Fruit fly (Drosophila melanogaster): Measurements from ENCODE around the gene bam.
A peak's percentile ranks its signal among the peaks of the same experiment; 100 is the strongest.

The bam gene

dm6 chr3R:25221203-25221807 lies 23.6 kb downstream of the bam start, which contains the start of gene Alg9 (continued):
- peak; percentile 2 for TF ChIP-seq CG17186 (GFP tag; optimal IDR thresholded peaks at IDR 0.05)
- peak; percentile 23 for TF ChIP-seq nmo (GFP tag; optimal IDR thresholded peaks at IDR 0.05)
- peak; percentile 88 for TF ChIP-seq Sry-δ (GFP tag; optimal IDR thresholded peaks at IDR 0.05)
- no peak for TF ChIP-seq CG1832 (GFP tag; optimal IDR thresholded peaks at IDR 0.05)
- TF ChIP-seq Med (GFP tag), result peak; percentile 88
- TF ChIP-seq tup (GFP tag; optimal IDR thresholded peaks at IDR 0.05), result no peak
- TF ChIP-seq gfzf (GFP tag; optimal IDR thresholded peaks at IDR 0.05), result peak; percentile 42
- TF ChIP-seq hbn (GFP tag; IDR thresholded peaks at IDR 0.05; ENCODE audit: partially characterized antibody), result peak; percentile 86
- peak; percentile 94 for TF ChIP-seq CG34224 (GFP tag; IDR thresholded peaks at IDR 0.05; ENCODE audit: partially characterized antibody)
- peak; percentile 95 for TF ChIP-seq HLH4C (GFP tag; IDR thresholded peaks at IDR 0.05; ENCODE audit: partially characterized antibody)
- peak; percentile 94 for TF ChIP-seq Dref (GFP tag; IDR thresholded peaks at IDR 0.05)
- peak; percentile 21 for TF ChIP-seq CG9797 (GFP tag; optimal IDR thresholded peaks at IDR 0.05)
- peak; percentile 95 for TF ChIP-seq tna (GFP tag; IDR thresholded peaks at IDR 0.05; ENCODE audit: partially characterized antibody)
- TF ChIP-seq Dp (GFP tag; optimal IDR thresholded peaks at IDR 0.05), result peak; percentile 62
- TF ChIP-seq Rfx (GFP tag; IDR thresholded peaks at IDR 0.05), result peak; percentile 34; the same call in 1 of the 2 replicates
- TF ChIP-seq chinmo (GFP tag; IDR thresholded peaks at IDR 0.05; ENCODE audit: partially characterized antibody), result peak; percentile 96
- peak; percentile 81 for TF ChIP-seq CG1603 (tag; optimal IDR thresholded peaks at IDR 0.05)
- TF ChIP-seq nau (GFP tag; optimal IDR thresholded peaks at IDR 0.05), result no peak
- peak; percentile 33 for TF ChIP-seq phol (tag; optimal IDR thresholded peaks at IDR 0.05)
- TF ChIP-seq crol (GFP tag; IDR thresholded peaks at IDR 0.05), result no peak
- TF ChIP-seq jumu (GFP tag; optimal IDR thresholded peaks at IDR 0.05), result no peak
- TF ChIP-seq CG42726 (GFP tag; IDR thresholded peaks at IDR 0.05; ENCODE audit: partially characterized antibody), result peak; percentile 77
- TF ChIP-seq D19B (GFP tag; optimal IDR thresholded peaks at IDR 0.05), result no peak
- peak; percentile 31 for TF ChIP-seq CG12659 (GFP tag; optimal IDR thresholded peaks at IDR 0.05)
- peak; percentile 71 for TF ChIP-seq E2f2 (GFP tag; IDR thresholded peaks at IDR 0.05)
- no peak for TF ChIP-seq h (optimal IDR thresholded peaks at IDR 0.05)
- TF ChIP-seq hkb (optimal IDR thresholded peaks at IDR 0.05), result peak; percentile 18
- TF ChIP-seq hkb (GFP tag; IDR thresholded peaks at IDR 0.05), result no peak
- TF ChIP-seq CG15479 (GFP tag; optimal IDR thresholded peaks at IDR 0.05), result no peak
- peak; percentile 93 for TF ChIP-seq nerfin-2 (GFP tag; IDR thresholded peaks at IDR 0.05; ENCODE audit: partially characterized antibody)
- TF ChIP-seq Dad (GFP tag; optimal IDR thresholded peaks at IDR 0.05), result peak; percentile 13
- TF ChIP-seq CG32772 (GFP tag; IDR thresholded peaks at IDR 0.05), result no peak
- peak; percentile 62; the same call in 1 of the 2 replicates for TF ChIP-seq CG1024 (GFP tag; IDR thresholded peaks at IDR 0.05)
- TF ChIP-seq onecut (GFP tag; IDR thresholded peaks at IDR 0.05), result peak; percentile 50; the same call in 1 of the 2 replicates
- no peak for TF ChIP-seq Hr51 (GFP tag; optimal IDR thresholded peaks at IDR 0.05)
- peak; percentile 8 for TF ChIP-seq MESR4 (GFP tag; optimal IDR thresholded peaks at IDR 0.05)
- peak; percentile 88 for TF ChIP-seq vnd (GFP tag; IDR thresholded peaks at IDR 0.05; ENCODE audit: partially characterized antibody)
- TF ChIP-seq CG2116 (GFP tag; optimal IDR thresholded peaks at IDR 0.05), result peak; percentile 84
- TF ChIP-seq Hr3 (GFP tag; optimal IDR thresholded peaks at IDR 0.05), result peak; percentile 64
- TF ChIP-seq CG10654 (GFP tag; optimal IDR thresholded peaks at IDR 0.05), result peak; percentile 3
- TF ChIP-seq mld (GFP tag; IDR thresholded peaks at IDR 0.05; ENCODE audit: partially characterized antibody), result peak; percentile 88
- peak; percentile 26 for TF ChIP-seq mam (GFP tag; optimal IDR thresholded peaks at IDR 0.05)
- TF ChIP-seq Xbp1 (GFP tag; optimal IDR thresholded peaks at IDR 0.05), result peak; percentile 8
- peak; percentile 89 for TF ChIP-seq sna (GFP tag; IDR thresholded peaks at IDR 0.05; ENCODE audit: partially characterized antibody)
- peak; percentile 41 for TF ChIP-seq CG4617 (GFP tag; optimal IDR thresholded peaks at IDR 0.05; ENCODE audit: borderline replicate concordance)
- 0 out of 3 replicates have a peak, but pooled peaks have one; percentile 24 for TF ChIP-seq ken (GFP tag; IDR thresholded peaks at IDR 0.05)
- peak; percentile 11; the same call in 1 of the 2 replicates for TF ChIP-seq Adf1 (GFP tag; IDR thresholded peaks at IDR 0.05)
- peak; percentile 74 for TF ChIP-seq Ets97D (GFP tag; optimal IDR thresholded peaks at IDR 0.05)
- peak; percentile 62 for TF ChIP-seq row (GFP tag; IDR thresholded peaks at IDR 0.05)
